Fruit fly (Drosophila melanogaster): ENCODE measurements around the gene Ir7b.

Gene Ir7b

dm6 chrX:7888386-7889024 is 21.7 kb upstream of the Ir7b start, which contains the start of gene Acat1 (continued):
- TF ChIP-seq CG8944 (GFP tag; optimal IDR thresholded peaks at IDR 0.05) (no peak), CG8388 (GFP tag; optimal IDR thresholded peaks at IDR 0.05) (peak; percentile 35), Hmx (GFP tag; optimal IDR thresholded peaks at IDR 0.05) (peak; percentile 46), Lpt (GFP tag; optimal IDR thresholded peaks at IDR 0.05) (no peak), CG3838 (GFP tag; optimal IDR thresholded peaks at IDR 0.05) (no peak), crol (GFP tag; IDR thresholded peaks at IDR 0.05) (no peak), CG12942 (GFP tag; optimal IDR thresholded peaks at IDR 0.05) (peak; percentile 12), fu2 (GFP tag; optimal IDR thresholded peaks at IDR 0.05) (peak; percentile 25), Oli (tag; optimal IDR thresholded peaks at IDR 0.05) (peak; percentile 5), eve (GFP tag; optimal IDR thresholded peaks at IDR 0.05) (no peak), CG16813 (GFP tag; IDR thresholded peaks at IDR 0.05; ENCODE audit: partially characterized antibody) (no peak), bigmax (GFP tag; optimal IDR thresholded peaks at IDR 0.05) (no peak), CG4282 (GFP tag; optimal IDR thresholded peaks at IDR 0.05) (no peak), CG2875 (GFP tag; optimal IDR thresholded peaks at IDR 0.05) (no peak), pita (GFP tag; optimal IDR thresholded peaks at IDR 0.05) (no peak), danr (GFP tag; IDR thresholded peaks at IDR 0.05) (no peak), Dip2 (GFP tag; IDR thresholded peaks at IDR 0.05) (no peak), CG4360 (GFP tag; IDR thresholded peaks at IDR 0.05) (no peak), Hr3 (GFP tag; optimal IDR thresholded peaks at IDR 0.05) (peak; percentile 35), NFAT (GFP tag; IDR thresholded peaks at IDR 0.05) (no peak), Ssrp (tag; optimal IDR thresholded peaks at IDR 0.05) (peak; percentile 18), oc (tag; optimal IDR thresholded peaks at IDR 0.05) (no peak), CG11247 (GFP tag; IDR thresholded peaks at IDR 0.05) (peak; percentile 41; the same call in 1 of the 2 replicates), CG10321 (GFP tag; IDR thresholded peaks at IDR 0.05) (no peak), Mad (GFP tag; optimal IDR thresholded peaks at IDR 0.05) (no peak), peb (GFP tag; IDR thresholded peaks at IDR 0.05) (no peak), CG3726 (GFP tag; IDR thresholded peaks at IDR 0.05) (no peak), chm (GFP tag; IDR thresholded peaks at IDR 0.05) (no peak), CG10565 (GFP tag; optimal IDR thresholded peaks at IDR 0.05) (no peak), fd96Cb (tag; optimal IDR thresholded peaks at IDR 0.05) (peak; percentile 35), en (GFP tag; optimal IDR thresholded peaks at IDR 0.05) (peak; percentile 18), ERR (GFP tag; optimal IDR thresholded peaks at IDR 0.05) (no peak), Oaz (GFP tag; IDR thresholded peaks at IDR 0.05) (no peak), CG15073 (GFP tag; optimal IDR thresholded peaks at IDR 0.05) (no peak), CG12391 (tag; optimal IDR thresholded peaks at IDR 0.05) (peak; percentile 75), Eip74EF (GFP tag; optimal IDR thresholded peaks at IDR 0.05) (no peak), H15 (GFP tag; IDR thresholded peaks at IDR 0.05) (no peak), btn (GFP tag; optimal IDR thresholded peaks at IDR 0.05) (no peak), gfzf (GFP tag; optimal IDR thresholded peaks at IDR 0.05) (no peak), CG2120 (GFP tag; optimal IDR thresholded peaks at IDR 0.05) (peak; percentile 80), CG3995 (GFP tag; optimal IDR thresholded peaks at IDR 0.05) (peak; percentile 39), Dref (GFP tag; IDR thresholded peaks at IDR 0.05) (peak; percentile 68), h (optimal IDR thresholded peaks at IDR 0.05) (no peak), Taf1 (GFP tag; IDR thresholded peaks at IDR 0.05) (no peak), GATAe (GFP tag; conservative IDR thresholded peaks at IDR 0.05) (no peak), Ets97D (GFP tag; optimal IDR thresholded peaks at IDR 0.05) (peak; percentile 53), B-H1 (GFP tag; IDR thresholded peaks at IDR 0.05) (no peak), lilli (GFP tag; optimal IDR thresholded peaks at IDR 0.05) (peak; percentile 80), cas (GFP tag; IDR thresholded peaks at IDR 0.05) (no peak), CG30431 (GFP tag; optimal IDR thresholded peaks at IDR 0.05) (no peak), Bteb2 (GFP tag; optimal IDR thresholded peaks at IDR 0.05) (peak; percentile 38), gsb (GFP tag; IDR thresholded peaks at IDR 0.05) (no peak), sob (GFP tag; IDR thresholded peaks at IDR 0.05) (peak; percentile 53; the same call in 1 of the 2 replicates)

All from whole organism, embryonic.